Fruit fly (Drosophila melanogaster): Measurements from ENCODE around the gene CG10801.
A peak's percentile ranks its signal among the peaks of the same experiment; 100 is the strongest.

Gene CG10801

dm6 chrX:3432928-3433327 lies 27.5 kb upstream of the CG10801 start (continued):
- TF ChIP-seq fd85E (GFP tag; optimal IDR thresholded peaks at IDR 0.05) (peak; percentile 70), CG6808 (GFP tag; optimal IDR thresholded peaks at IDR 0.05) (peak; percentile 72), Smox (GFP tag; optimal IDR thresholded peaks at IDR 0.05) (peak; percentile 66), Ets96B (tag; optimal IDR thresholded peaks at IDR 0.05) (peak; percentile 83), CG6854 (GFP tag; optimal IDR thresholded peaks at IDR 0.05) (no peak), svp (GFP tag) (peak; percentile 90), Gug (GFP tag; IDR thresholded peaks at IDR 0.05) (peak; percentile 84), salr (GFP tag; optimal IDR thresholded peaks at IDR 0.05) (peak; percentile 64 to 82)

DNA sequence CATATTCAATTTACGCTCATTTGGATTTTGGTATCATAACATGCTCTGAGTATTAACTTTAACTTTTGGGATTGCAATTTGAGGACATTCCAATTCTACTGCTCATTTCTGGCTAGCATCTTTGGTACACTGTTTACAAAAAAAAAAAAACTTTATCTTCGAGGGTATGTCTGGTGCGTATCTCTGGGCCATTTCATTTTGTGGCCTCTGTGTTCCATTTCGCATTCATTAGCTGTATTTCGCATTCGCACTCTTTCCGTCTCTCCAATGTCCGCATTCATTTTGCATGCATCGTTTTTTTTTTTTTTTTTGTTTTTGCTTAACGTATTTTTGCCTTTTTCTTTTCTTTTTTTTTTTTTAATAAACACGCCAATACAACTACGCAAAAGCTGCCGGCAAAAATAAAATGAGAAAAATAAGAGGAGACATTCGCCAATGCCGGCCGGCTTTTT lies 26.7 kb upstream of the CG10801 start:
- peak; percentile 93 for TF ChIP-seq Smox (GFP tag; optimal IDR thresholded peaks at IDR 0.05)
- TF ChIP-seq Ets96B (tag; optimal IDR thresholded peaks at IDR 0.05) = peak; percentile 87
- peak; percentile 69 for TF ChIP-seq Blimp-1 (GFP tag; optimal IDR thresholded peaks at IDR 0.05)
- peak; percentile 89 for TF ChIP-seq vri (GFP tag; optimal IDR thresholded peaks at IDR 0.05)
- peak; percentile 86 to 90 for TF ChIP-seq ss (GFP tag; optimal IDR thresholded peaks at IDR 0.05)
- peak; percentile 94 for TF ChIP-seq Hr4 (GFP tag; optimal IDR thresholded peaks at IDR 0.05)
- peak; percentile 96 for TF ChIP-seq CG31627 (GFP tag; optimal IDR thresholded peaks at IDR 0.05)
- peak; percentile 92 for TF ChIP-seq net (GFP tag; optimal IDR thresholded peaks at IDR 0.05)
- TF ChIP-seq spab (GFP tag; optimal IDR thresholded peaks at IDR 0.05) = peak; percentile 78
- peak; percentile 85 for TF ChIP-seq fd85E (GFP tag; optimal IDR thresholded peaks at IDR 0.05)
- peak; percentile 94; the same call in 2 of the 3 replicates for TF ChIP-seq CG6163 (GFP tag; IDR thresholded peaks at IDR 0.05)
- peak; percentile 58 for TF ChIP-seq CG4318 (GFP tag; optimal IDR thresholded peaks at IDR 0.05)
- peak; percentile 87 for TF ChIP-seq CG10631 (GFP tag; optimal IDR thresholded peaks at IDR 0.05)
- TF ChIP-seq Lpt (GFP tag; optimal IDR thresholded peaks at IDR 0.05) = peak; percentile 91
- peak; percentile 77 for TF ChIP-seq CG16779 (tag; optimal IDR thresholded peaks at IDR 0.05)
- TF ChIP-seq Hr38 (GFP tag; optimal IDR thresholded peaks at IDR 0.05) = no peak
- TF ChIP-seq topi (GFP tag; optimal IDR thresholded peaks at IDR 0.05) = peak; percentile 98
- TF ChIP-seq fkh (GFP tag; optimal IDR thresholded peaks at IDR 0.05) = no peak
- TF ChIP-seq CG3919 (GFP tag; optimal IDR thresholded peaks at IDR 0.05) = peak; percentile 95
- TF ChIP-seq CG6276 (GFP tag; optimal IDR thresholded peaks at IDR 0.05) = peak; percentile 80
- peak; percentile 78 for TF ChIP-seq Met (GFP tag; optimal IDR thresholded peaks at IDR 0.05)
- peak; percentile 42 for TF ChIP-seq CG3032 (tag; optimal IDR thresholded peaks at IDR 0.05)
- TF ChIP-seq CG15336 (GFP tag; IDR thresholded peaks at IDR 0.05) = peak; percentile 91
- peak; percentile 99 for TF ChIP-seq svp (GFP tag)
- TF ChIP-seq CG11902 (GFP tag; optimal IDR thresholded peaks at IDR 0.05) = peak; percentile 97
- peak; percentile 91 for TF ChIP-seq Eip93F (GFP tag; optimal IDR thresholded peaks at IDR 0.05)
- TF ChIP-seq CG8119 (GFP tag; IDR thresholded peaks at IDR 0.05) = peak; percentile 92
- peak; percentile 95 for TF ChIP-seq CG8319 (GFP tag; optimal IDR thresholded peaks at IDR 0.05)
- peak; percentile 58 for TF ChIP-seq CG1621 (tag; optimal IDR thresholded peaks at IDR 0.05)
- TF ChIP-seq Ets21C (GFP tag; optimal IDR thresholded peaks at IDR 0.05) = peak; percentile 92
- TF ChIP-seq salr (GFP tag; optimal IDR thresholded peaks at IDR 0.05) = peak; percentile 15 to 84
- TF ChIP-seq eg (GFP tag; IDR thresholded peaks at IDR 0.05) = peak; percentile 95
- TF ChIP-seq CG34406 (GFP tag; optimal IDR thresholded peaks at IDR 0.05) = peak; percentile 93
- peak; percentile 76 for TF ChIP-seq CG11294 (GFP tag; IDR thresholded peaks at IDR 0.05)
- peak; percentile 94 for TF ChIP-seq esn (GFP tag; optimal IDR thresholded peaks at IDR 0.05)
- TF ChIP-seq cyc (GFP tag; optimal IDR thresholded peaks at IDR 0.05) = peak; percentile 98
- peak; percentile 95 for TF ChIP-seq CG7368 (GFP tag; optimal IDR thresholded peaks at IDR 0.05)
- TF ChIP-seq CG32006 (GFP tag; optimal IDR thresholded peaks at IDR 0.05) = peak; percentile 81
- peak; percentile 93 for TF ChIP-seq pdm3 (GFP tag; optimal IDR thresholded peaks at IDR 0.05)
- peak; percentile 60 for TF ChIP-seq dac (GFP tag; optimal IDR thresholded peaks at IDR 0.05)
- TF ChIP-seq CG6808 (GFP tag; optimal IDR thresholded peaks at IDR 0.05) = peak; percentile 80
- peak; percentile 83 for TF ChIP-seq CG10669 (GFP tag; optimal IDR thresholded peaks at IDR 0.05)
- peak; percentile 93 for TF ChIP-seq CG8632 (GFP tag; optimal IDR thresholded peaks at IDR 0.05)
- peak; percentile 90 for TF ChIP-seq CG11762 (GFP tag; optimal IDR thresholded peaks at IDR 0.05; ENCODE audit: insufficient read depth)
- peak; percentile 97 for TF ChIP-seq Eip75B (GFP tag; optimal IDR thresholded peaks at IDR 0.05)
- TF ChIP-seq Sox14 (GFP tag; optimal IDR thresholded peaks at IDR 0.05) = peak; percentile 90
- peak; percentile 88 for TF ChIP-seq Sox15 (GFP tag; optimal IDR thresholded peaks at IDR 0.05)
